Worm (Caenorhabditis elegans): Measurements from ENCODE around the gene CC8.2.

CC8.2 gene

ce11 chrIV:3648634-3649240, at the start of gene CC8.2 (continued):
- no peak for TF ChIP-seq ztf-11 (tag; optimal IDR thresholded peaks at IDR 0.05)
- no peak for TF ChIP-seq ztf-7 (tag; optimal IDR thresholded peaks at IDR 0.05)
- TF ChIP-seq lin-15B (tag; optimal IDR thresholded peaks at IDR 0.05) = no peak
- no peak for TF ChIP-seq lim-7 (GFP tag; IDR thresholded peaks at IDR 0.05)
- TF ChIP-seq gei-8 (GFP tag; optimal IDR thresholded peaks at IDR 0.05) = no peak
- TF ChIP-seq nhr-237 (tag; optimal IDR thresholded peaks at IDR 0.05) = no peak
- no peak for TF ChIP-seq T20F7.1 (GFP tag; optimal IDR thresholded peaks at IDR 0.05)
- TF ChIP-seq php-3 (GFP tag; IDR thresholded peaks at IDR 0.05) = peak; percentile 39; the same call in 1 of the 2 replicates
- no peak for TF ChIP-seq spr-1 (tag; optimal IDR thresholded peaks at IDR 0.05)
- no peak for TF ChIP-seq ZK546.5 (tag; optimal IDR thresholded peaks at IDR 0.05)
- TF ChIP-seq ceh-28 (tag; optimal IDR thresholded peaks at IDR 0.05) = no peak
- TF ChIP-seq ceh-44 (GFP tag; IDR thresholded peaks at IDR 0.05) = no peak
- peak; percentile 30 for TF ChIP-seq lin-13 (GFP tag; optimal IDR thresholded peaks at IDR 0.05)
- no peak for TF ChIP-seq cey-2 (tag; optimal IDR thresholded peaks at IDR 0.05; ENCODE audit: borderline replicate concordance, insufficient read depth)
- peak; percentile 50; the same call in 1 of the 2 replicates for TF ChIP-seq dmd-6 (GFP tag; IDR thresholded peaks at IDR 0.05)
- no peak for TF ChIP-seq daf-16 (GFP tag; optimal IDR thresholded peaks at IDR 0.05)
- peak; percentile 91 for TF ChIP-seq daf-16 (tag; optimal IDR thresholded peaks at IDR 0.05)
- no peak for TF ChIP-seq F44E2.7 (GFP tag; IDR thresholded peaks at IDR 0.05)
- TF ChIP-seq ZK337.2 (GFP tag; IDR thresholded peaks at IDR 0.05) = 0 out of 2 replicates have a peak, but pooled peaks have one; percentile 12
- TF ChIP-seq dpl-1 (GFP tag; optimal IDR thresholded peaks at IDR 0.05) = peak; percentile 19
- peak in 1 of 2 experiments; percentile 23 for TF ChIP-seq lsy-2 (tag; optimal IDR thresholded peaks at IDR 0.05)
- TF ChIP-seq vab-7 (GFP tag; IDR thresholded peaks at IDR 0.05) = no peak
- TF ChIP-seq pha-4 (GFP tag; IDR thresholded peaks at IDR 0.05) = no peak
- no peak for TF ChIP-seq pha-4 (tag; optimal IDR thresholded peaks at IDR 0.05)

ce11 chrIV:3698201-3698600, 49.7 kb upstream of the CC8.2 start, which contains the start of gene Y37E11AL.2:
TSS of gene Y37E11AL.2 (plus strand) at chrIV:3698501.
- TF ChIP-seq lin-1 (GFP tag; IDR thresholded peaks at IDR 0.05) (no peak), tag-97 (GFP tag; IDR thresholded peaks at IDR 0.05) (no peak), gei-8 (GFP tag; optimal IDR thresholded peaks at IDR 0.05) (no peak), nhr-25 (tag; optimal IDR thresholded peaks at IDR 0.05; ENCODE audit: borderline replicate concordance, insufficient read depth) (no peak), daf-16 (GFP tag; optimal IDR thresholded peaks at IDR 0.05) (no peak), daf-16 (tag; optimal IDR thresholded peaks at IDR 0.05) (no peak), lsy-2 (tag; optimal IDR thresholded peaks at IDR 0.05) (no peak), mdt-29 (GFP tag; IDR thresholded peaks at IDR 0.05) (no peak), mes-2 (tag; optimal IDR thresholded peaks at IDR 0.05; ENCODE audit: poor library complexity, severe bottlenecking) (no peak)

- TF ChIP-seq tag-97 (GFP tag; IDR thresholded peaks at IDR 0.05) (no peak), madf-5 (GFP tag; IDR thresholded peaks at IDR 0.05) (no peak), hlh-30 (tag; optimal IDR thresholded peaks at IDR 0.05; ENCODE audit: insufficient read depth) (peak; percentile 31), set-16 (GFP tag; IDR thresholded peaks at IDR 0.05) (no peak), mes-2 (tag; optimal IDR thresholded peaks at IDR 0.05; ENCODE audit: poor library complexity, severe bottlenecking) (peak; percentile 79), R02D3.7 (tag; optimal IDR thresholded peaks at IDR 0.05) (no peak), nhr-28 (tag; optimal IDR thresholded peaks at IDR 0.05) (peak; percentile 52), rbr-2 (tag; optimal IDR thresholded peaks at IDR 0.05) (peak; percentile 20), nhr-25 (tag; optimal IDR thresholded peaks at IDR 0.05; ENCODE audit: borderline replicate concordance, insufficient read depth) (no peak), daf-16 (GFP tag; optimal IDR thresholded peaks at IDR 0.05) (no peak), daf-16 (tag; optimal IDR thresholded peaks at IDR 0.05) (no peak), aha-1 (tag) (peak; percentile 29), nhr-6 (tag; optimal IDR thresholded peaks at IDR 0.05) (peak; percentile 26), nhr-102 (tag; optimal IDR thresholded peaks at IDR 0.05) (no peak), mep-1 (tag; optimal IDR thresholded peaks at IDR 0.05) (peak; percentile 33), fkh-10 (GFP tag; optimal IDR thresholded peaks at IDR 0.05) (peak; percentile 14), lin-38 (GFP tag; IDR thresholded peaks at IDR 0.05) (peak; percentile 97), lin-13 (GFP tag; optimal IDR thresholded peaks at IDR 0.05) (no peak), lsy-2 (tag; optimal IDR thresholded peaks at IDR 0.05) (peak in 1 of 2 experiments; percentile 66), ama-1 (optimal IDR thresholded peaks at IDR 0.05) (no peak), nhr-11 (tag; optimal IDR thresholded peaks at IDR 0.05) (peak; percentile 21), dpl-1 (GFP tag; optimal IDR thresholded peaks at IDR 0.05) (peak; percentile 88)
Measured at ce11 chrIV:3694638-3695037, 46.2 kb upstream of the CC8.2 start, which contains the start of the genes taf-6.2 and Y37E11AL.3. TSS of gene taf-6.2 (minus strand) at chrIV:3694733. TSS of gene Y37E11AL.3 (plus strand) at chrIV:3694935.
